Fruit fly (Drosophila melanogaster): ENCODE results near the gene CG31883.

DNA sequence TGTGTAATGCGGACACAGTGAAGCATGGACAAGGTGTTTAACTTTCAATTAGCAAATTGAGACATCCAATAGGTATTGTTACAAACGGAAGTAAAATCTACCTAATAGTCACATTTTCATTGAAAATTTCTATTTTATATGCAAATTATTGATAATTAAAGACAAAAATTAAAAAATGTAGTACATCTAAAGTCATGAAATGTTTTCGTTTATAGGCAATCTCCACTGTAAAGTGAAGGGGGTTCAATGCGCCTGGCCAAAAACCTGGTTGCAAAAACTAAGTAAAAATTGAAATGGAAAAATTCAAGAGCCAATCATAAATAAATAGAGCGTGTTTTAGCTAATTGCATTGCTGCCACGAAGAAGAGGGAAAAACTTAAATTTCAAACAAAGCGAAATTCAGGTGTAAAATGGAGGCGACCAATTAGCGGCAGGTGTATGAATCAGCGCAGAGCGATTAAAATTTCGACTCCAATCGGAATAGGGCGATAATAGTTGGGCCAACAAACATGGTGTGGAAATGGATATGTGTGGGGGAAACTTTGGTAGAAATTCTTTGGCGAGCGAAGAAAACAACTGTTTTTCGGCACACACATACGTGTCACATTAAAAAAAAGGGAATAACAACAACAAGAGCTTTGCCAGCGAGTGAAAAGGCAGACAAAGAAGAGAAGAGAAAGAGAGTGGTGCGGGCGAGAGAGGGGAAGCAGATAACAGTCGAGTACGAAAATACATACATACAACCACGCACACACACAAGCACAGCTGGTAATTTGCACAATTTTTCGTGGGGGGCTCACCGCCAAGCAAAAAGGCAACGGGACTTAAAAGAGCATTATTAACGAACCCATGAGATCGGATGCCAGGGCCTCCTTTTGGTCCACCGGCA lies 34.7 kb upstream of the CG31883 start:
- peak; percentile 41 for TF ChIP-seq CG14711 (tag; optimal IDR thresholded peaks at IDR 0.05)
- no peak for TF ChIP-seq cic (GFP tag; optimal IDR thresholded peaks at IDR 0.05)
- TF ChIP-seq Hr96 (GFP tag; optimal IDR thresholded peaks at IDR 0.05): peak; percentile 47
- no peak for TF ChIP-seq CG11617 (GFP tag; optimal IDR thresholded peaks at IDR 0.05)
- TF ChIP-seq toe (GFP tag; optimal IDR thresholded peaks at IDR 0.05): peak; percentile 30
- TF ChIP-seq Mnt (GFP tag; optimal IDR thresholded peaks at IDR 0.05): no peak
- no peak for TF ChIP-seq CG5204 (GFP tag; optimal IDR thresholded peaks at IDR 0.05)
- peak; percentile 79 for TF ChIP-seq bab1 (GFP tag; optimal IDR thresholded peaks at IDR 0.05)

All from whole organism, adult.